Worm (Caenorhabditis elegans): ENCODE data around the gene C06A8.6.

- TF ChIP-seq mep-1 (tag; optimal IDR thresholded peaks at IDR 0.05) = no peak
- peak in 1 of 2 experiments; percentile 89 for TF ChIP-seq unc-62 (GFP tag; optimal IDR thresholded peaks at IDR 0.05 in 1 of 2)
- no peak for TF ChIP-seq unc-62 (tag; optimal IDR thresholded peaks at IDR 0.05)
- no peak for TF ChIP-seq lin-39 (tag; optimal IDR thresholded peaks at IDR 0.05)
- TF ChIP-seq zip-11 (GFP tag; IDR thresholded peaks at IDR 0.05) = no peak
- no peak for TF ChIP-seq daf-12 (tag; optimal IDR thresholded peaks at IDR 0.05)
- no peak for TF ChIP-seq nhr-237 (tag; optimal IDR thresholded peaks at IDR 0.05)
- no peak for TF ChIP-seq pha-4 (GFP tag; IDR thresholded peaks at IDR 0.05)
- TF ChIP-seq pha-4 (tag; optimal IDR thresholded peaks at IDR 0.05) = no peak
- no peak for TF ChIP-seq Y5F2A.4 (GFP tag; optimal IDR thresholded peaks at IDR 0.05)
- TF ChIP-seq F37D6.2 (tag; optimal IDR thresholded peaks at IDR 0.05) = no peak
These were observed 3.9 kb downstream of the C06A8.6 start for ce11 chrII:7776232-7776631.

Data from whole organism, L4 larva.